1 fruit fly cellular context compared by ENCODE assay signal in the genomic region with DNA sequence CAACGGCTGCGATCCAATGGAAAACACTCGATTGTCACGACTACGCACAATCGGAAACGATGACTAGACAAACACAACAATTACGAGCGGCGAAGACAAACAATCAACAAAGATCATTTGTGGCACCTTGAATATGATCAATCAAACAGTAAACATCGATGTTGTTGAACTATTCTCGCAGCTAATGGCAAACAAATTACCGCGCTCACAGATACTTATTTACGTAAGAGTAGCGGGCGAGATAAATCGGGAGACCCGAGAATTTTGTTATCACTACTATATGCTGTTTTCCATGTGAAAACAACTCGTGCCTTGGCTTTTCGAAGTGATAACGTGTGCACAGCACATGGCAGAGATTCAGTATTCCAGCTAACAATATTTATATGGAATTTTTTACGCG.
A peak's percentile ranks its signal among the peaks of the same experiment; 100 is the strongest.
TF ChIP-seq lines count a peak whose summit lies in the region.

No protein-coding gene starts in this region.

TF ChIP-seq in whole organism, embryonic, 481 proteins besides CTCF, POLR2A, EP300 and RAD21 (continued from another document):
- no peak for TF ChIP-seq Dref (GFP tag; IDR thresholded peaks at IDR 0.05; lab: Robert Waterston, UW)
- TF ChIP-seq CG15696 (tag; optimal IDR thresholded peaks at IDR 0.05; lab: Kevin White, UChicago), result peak; percentile 98
- no peak for TF ChIP-seq CG31388 (GFP tag; optimal IDR thresholded peaks at IDR 0.05; lab: Kevin White, UChicago)
- TF ChIP-seq CG2199 (GFP tag; IDR thresholded peaks at IDR 0.05; lab: Robert Waterston, UW), result 0 out of 3 replicates have a peak, but pooled peaks have one; percentile 51
- TF ChIP-seq p53 (GFP tag; optimal IDR thresholded peaks at IDR 0.05; lab: Kevin White, UChicago), result peak; percentile 43
- no peak for TF ChIP-seq lov (optimal IDR thresholded peaks at IDR 0.05; lab: Kevin White, UChicago)
- TF ChIP-seq lov (GFP tag; IDR thresholded peaks at IDR 0.05; lab: Robert Waterston, UW), result peak; percentile 75; the same call in 2 of the 3 replicates
- peak; percentile 84 for TF ChIP-seq org-1 (GFP tag; optimal IDR thresholded peaks at IDR 0.05; lab: Kevin White, UChicago)
- TF ChIP-seq CG2116 (GFP tag; optimal IDR thresholded peaks at IDR 0.05; lab: Kevin White, UChicago), result peak; percentile 53
- TF ChIP-seq CG10321 (GFP tag; IDR thresholded peaks at IDR 0.05; lab: Robert Waterston, UW), result no peak
- peak; percentile 94 for TF ChIP-seq HLHmδ (GFP tag; optimal IDR thresholded peaks at IDR 0.05; lab: Kevin White, UChicago)
- peak; percentile 22 for TF ChIP-seq CG6654 (GFP tag; optimal IDR thresholded peaks at IDR 0.05; lab: Kevin White, UChicago)
- TF ChIP-seq Max (GFP tag; optimal IDR thresholded peaks at IDR 0.05; lab: Kevin White, UChicago), result no peak
- peak; percentile 43 for TF ChIP-seq CG9437 (GFP tag; optimal IDR thresholded peaks at IDR 0.05; lab: Kevin White, UChicago)
- TF ChIP-seq CG3838 (GFP tag; optimal IDR thresholded peaks at IDR 0.05; lab: Kevin White, UChicago), result no peak
- peak; percentile 89 for TF ChIP-seq ci (GFP tag; IDR thresholded peaks at IDR 0.05; lab: Robert Waterston, UW)
- TF ChIP-seq sr (GFP tag; IDR thresholded peaks at IDR 0.05; lab: Robert Waterston, UW), result no peak
- TF ChIP-seq Ravus (GFP tag; IDR thresholded peaks at IDR 0.05; lab: Robert Waterston, UW), result no peak
- 0 out of 2 replicates have a peak, but pooled peaks have one; percentile 18 for TF ChIP-seq Ptx1 (GFP tag; IDR thresholded peaks at IDR 0.05; lab: Robert Waterston, UW)
- peak; percentile 30 for TF ChIP-seq CG7839 (tag; optimal IDR thresholded peaks at IDR 0.05; lab: Kevin White, UChicago)
- TF ChIP-seq CG4730 (GFP tag; IDR thresholded peaks at IDR 0.05; lab: Robert Waterston, UW), result no peak
- peak; percentile 80 for TF ChIP-seq CG18262 (tag; optimal IDR thresholded peaks at IDR 0.05; lab: Kevin White, UChicago)
- TF ChIP-seq kni (GFP tag; optimal IDR thresholded peaks at IDR 0.05; lab: Kevin White, UChicago), result peak; percentile 96
- TF ChIP-seq lab (GFP tag; optimal IDR thresholded peaks at IDR 0.05; lab: Kevin White, UChicago), result peak; percentile 93
- peak; percentile 66 for TF ChIP-seq CG4360 (GFP tag; IDR thresholded peaks at IDR 0.05; lab: Robert Waterston, UW)
- TF ChIP-seq CG18619 (GFP tag; optimal IDR thresholded peaks at IDR 0.05; lab: Kevin White, UChicago), result peak; percentile 56
- no peak for TF ChIP-seq CG10147 (GFP tag; optimal IDR thresholded peaks at IDR 0.05; lab: Kevin White, UChicago)
- TF ChIP-seq CG11696 (GFP tag; IDR thresholded peaks at IDR 0.05; lab: Robert Waterston, UW), result peak; percentile 71; the same call in 1 of the 2 replicates
- TF ChIP-seq CG2120 (GFP tag; optimal IDR thresholded peaks at IDR 0.05; lab: Kevin White, UChicago), result peak; percentile 67
- peak; percentile 24 for TF ChIP-seq ems (GFP tag; optimal IDR thresholded peaks at IDR 0.05; lab: Kevin White, UChicago)
- TF ChIP-seq CG12942 (GFP tag; optimal IDR thresholded peaks at IDR 0.05; lab: Kevin White, UChicago), result peak; percentile 63
- no peak for TF ChIP-seq CG4404 (GFP tag; IDR thresholded peaks at IDR 0.05; lab: Robert Waterston, UW)
- TF ChIP-seq Doc2 (GFP tag; IDR thresholded peaks at IDR 0.05; lab: Robert Waterston, UW), result no peak
- peak; percentile 77 for TF ChIP-seq CG17385 (GFP tag; optimal IDR thresholded peaks at IDR 0.05; lab: Kevin White, UChicago)
- TF ChIP-seq Hr78 (GFP tag; optimal IDR thresholded peaks at IDR 0.05; lab: Kevin White, UChicago), result no peak
- peak; percentile 92 for TF ChIP-seq CG1603 (tag; optimal IDR thresholded peaks at IDR 0.05; lab: Kevin White, UChicago)
- no peak for TF ChIP-seq jigr1 (GFP tag; IDR thresholded peaks at IDR 0.05; lab: Robert Waterston, UW)
- peak; percentile 66 for TF ChIP-seq CG7745 (tag; optimal IDR thresholded peaks at IDR 0.05; lab: Kevin White, UChicago)
- no peak for TF ChIP-seq Bgb (GFP tag; IDR thresholded peaks at IDR 0.05; lab: Robert Waterston, UW; ENCODE audit: partially characterized antibody)
- no peak for TF ChIP-seq CG10431 (GFP tag; optimal IDR thresholded peaks at IDR 0.05; lab: Kevin White, UChicago)
- peak; percentile 52 for TF ChIP-seq fu2 (GFP tag; optimal IDR thresholded peaks at IDR 0.05; lab: Kevin White, UChicago)
- peak; percentile 57 for TF ChIP-seq gsb (GFP tag; IDR thresholded peaks at IDR 0.05; lab: Robert Waterston, UW)
- no peak; the same call in 2 of the 3 replicates for TF ChIP-seq CG11093 (GFP tag; IDR thresholded peaks at IDR 0.05; lab: Robert Waterston, UW)
- TF ChIP-seq CG6854 (GFP tag; optimal IDR thresholded peaks at IDR 0.05; lab: Kevin White, UChicago), result peak; percentile 78
- TF ChIP-seq Med (GFP tag; lab: Kevin White, UChicago), result peak; percentile 86
- TF ChIP-seq Mrtf (GFP tag; IDR thresholded peaks at IDR 0.05; lab: Robert Waterston, UW), result peak; percentile 39; the same call in 1 of the 3 replicates
- no peak for TF ChIP-seq grn (GFP tag; optimal IDR thresholded peaks at IDR 0.05; lab: Kevin White, UChicago)
- TF ChIP-seq CG9215 (GFP tag; IDR thresholded peaks at IDR 0.05; lab: Robert Waterston, UW), result no peak
- no peak for TF ChIP-seq CG13424 (tag; optimal IDR thresholded peaks at IDR 0.05; lab: Kevin White, UChicago)
- no peak for TF ChIP-seq NC2α (GFP tag; optimal IDR thresholded peaks at IDR 0.05; lab: Kevin White, UChicago)
- peak; percentile 67 for TF ChIP-seq Jarid2 (GFP tag; optimal IDR thresholded peaks at IDR 0.05; lab: Kevin White, UChicago)
- peak; percentile 74 for TF ChIP-seq CG8944 (GFP tag; optimal IDR thresholded peaks at IDR 0.05; lab: Kevin White, UChicago)
- TF ChIP-seq kah (GFP tag; optimal IDR thresholded peaks at IDR 0.05; lab: Kevin White, UChicago), result peak; percentile 45
- peak; percentile 78 for TF ChIP-seq nerfin-1 (tag; optimal IDR thresholded peaks at IDR 0.05; lab: Kevin White, UChicago)
- TF ChIP-seq CG13287 (GFP tag; IDR thresholded peaks at IDR 0.05; lab: Robert Waterston, UW; ENCODE audit: partially characterized antibody), result no peak
- no peak for TF ChIP-seq crol (GFP tag; IDR thresholded peaks at IDR 0.05; lab: Robert Waterston, UW)
- no peak for TF ChIP-seq CG33213 (GFP tag; optimal IDR thresholded peaks at IDR 0.05; lab: Kevin White, UChicago)
- peak; percentile 8 for TF ChIP-seq HLH54F (GFP tag; optimal IDR thresholded peaks at IDR 0.05; lab: Kevin White, UChicago)
- TF ChIP-seq seq (GFP tag; IDR thresholded peaks at IDR 0.05; lab: Robert Waterston, UW), result peak; percentile 55; the same call in 1 of the 2 replicates
- no peak for TF ChIP-seq Ets97D (GFP tag; optimal IDR thresholded peaks at IDR 0.05; lab: Kevin White, UChicago)
- peak; percentile 89 for TF ChIP-seq disco-r (GFP tag; optimal IDR thresholded peaks at IDR 0.05; lab: Kevin White, UChicago)
- peak; percentile 77 for TF ChIP-seq chn (GFP tag; optimal IDR thresholded peaks at IDR 0.05; lab: Kevin White, UChicago)
- TF ChIP-seq CG12659 (GFP tag; optimal IDR thresholded peaks at IDR 0.05; lab: Kevin White, UChicago), result peak; percentile 41
- peak; percentile 44 for TF ChIP-seq CG9609 (GFP tag; optimal IDR thresholded peaks at IDR 0.05; lab: Kevin White, UChicago)
- TF ChIP-seq scrt (GFP tag; optimal IDR thresholded peaks at IDR 0.05; lab: Kevin White, UChicago), result peak; percentile 76
- no peak for TF ChIP-seq Oli (tag; optimal IDR thresholded peaks at IDR 0.05; lab: Kevin White, UChicago)
- peak; percentile 29; the same call in 1 of the 2 replicates for TF ChIP-seq bowl (GFP tag; IDR thresholded peaks at IDR 0.05; lab: Robert Waterston, UW)
- no peak for TF ChIP-seq corto (GFP tag; optimal IDR thresholded peaks at IDR 0.05; lab: Kevin White, UChicago)
- no peak for TF ChIP-seq CG17612 (GFP tag; IDR thresholded peaks at IDR 0.05; lab: Robert Waterston, UW)
- peak; percentile 86; the same call in 2 of the 3 replicates for TF ChIP-seq so (GFP tag; IDR thresholded peaks at IDR 0.05; lab: Robert Waterston, UW)
- TF ChIP-seq tna (GFP tag; IDR thresholded peaks at IDR 0.05; lab: Robert Waterston, UW; ENCODE audit: partially characterized antibody), result no peak
- TF ChIP-seq CG9797 (GFP tag; optimal IDR thresholded peaks at IDR 0.05; lab: Kevin White, UChicago), result peak; percentile 44
- TF ChIP-seq CG18599 (GFP tag; optimal IDR thresholded peaks at IDR 0.05; lab: Kevin White, UChicago), result peak; percentile 85
- TF ChIP-seq fd3F (GFP tag; optimal IDR thresholded peaks at IDR 0.05; lab: Kevin White, UChicago), result no peak
